Worm (Caenorhabditis elegans) whole organism, late embryonic: ENCODE measurements around the gene str-263.
"Not testable (repeated sequence)": the region's sequence is repeated elsewhere in the genome, so short reads cannot be mapped to it uniquely, and the experiment has no call there.

Source experiments
- F13H6.1 ChIP-seq: sonication (generic microtip); optimal IDR thresholded peaks from 2 replicates; lab custom pipeline; 2016; ENCODE audit warnings: missing genetic modification characterization, missing compliant biosample characterization
- K02D7.2 ChIP-seq: sonication (generic microtip); optimal IDR thresholded peaks from 2 replicates; lab custom pipeline; 2017; ENCODE audit warnings: mild to moderate bottlenecking, missing genetic modification characterization, missing compliant biosample characterization
- Y22D7AL.16 ChIP-seq: sonication (generic microtip); optimal IDR thresholded peaks from 2 replicates; lab custom pipeline; 2016; ENCODE audit warnings: missing genetic modification characterization, missing compliant biosample characterization
- ahr-1 ChIP-seq: sonication (generic microtip); optimal IDR thresholded peaks from 2 replicates; lab custom pipeline; 2016; ENCODE audit warnings: missing genetic modification characterization, missing compliant biosample characterization
- ceh-14 ChIP-seq: sonication (generic microtip); optimal IDR thresholded peaks from 2 replicates; lab custom pipeline; 2016; ENCODE audit warnings: missing genotype, missing genetic modification characterization, missing compliant biosample characterization
- ceh-19 ChIP-seq: fragments of 200-800 bp; sonication (Bioruptor generic); optimal IDR thresholded peaks from 2 replicates; lab custom pipeline; 2018; ENCODE audit warnings: mild to moderate bottlenecking, missing genetic modification characterization, missing compliant biosample characterization
- ceh-2 ChIP-seq: sonication (generic microtip); optimal IDR thresholded peaks from 2 replicates; lab custom pipeline; 2016; ENCODE audit warnings: missing genotype, missing genetic modification characterization, missing compliant biosample characterization
- ceh-24 ChIP-seq: sonication (generic microtip); optimal IDR thresholded peaks from 2 replicates; lab custom pipeline; 2016; ENCODE audit warnings: mild to moderate bottlenecking, missing genetic modification characterization, missing compliant biosample characterization
- ceh-45 ChIP-seq: fragments of 200-800 bp; sonication (Bioruptor generic); IDR thresholded peaks from 2 replicates; pipeline ENCODE4 v1.3.6; 2022; ENCODE audit warnings: missing genetic modification reagents, missing genetic modification characterization, missing compliant biosample characterization
- ceh-48 ChIP-seq: sonication (generic microtip); optimal IDR thresholded peaks from 2 replicates; lab custom pipeline; 2016; ENCODE audit warnings: missing genetic modification characterization, inconsistent platforms, missing compliant biosample characterization
- ceh-6 ChIP-seq: fragments of 200-800 bp; sonication (Bioruptor generic); optimal IDR thresholded peaks from 2 replicates; lab custom pipeline; 2018; ENCODE audit warnings: mild to moderate bottlenecking, missing genetic modification characterization, missing compliant biosample characterization
- che-1 ChIP-seq: sonication (generic microtip); optimal IDR thresholded peaks from 2 replicates; lab custom pipeline; 2016; ENCODE audit warnings: mild to moderate bottlenecking, missing genetic modification characterization, missing compliant biosample characterization
- dve-1 ChIP-seq: sonication (generic microtip); optimal IDR thresholded peaks from 2 replicates; lab custom pipeline; 2017; ENCODE audit warnings: antibody characterized with exemption, mild to moderate bottlenecking, missing genetic modification characterization, missing compliant biosample characterization
- ets-4 ChIP-seq: sonication (generic microtip); optimal IDR thresholded peaks from 2 replicates; lab custom pipeline; 2016; ENCODE audit warnings: missing genetic modification characterization, missing compliant biosample characterization
- eyg-1 ChIP-seq: sonication (generic microtip); optimal IDR thresholded peaks from 2 replicates; lab custom pipeline; 2016; ENCODE audit warnings: missing genotype, missing genetic modification characterization, missing compliant biosample characterization
- fkh-10 ChIP-seq: fragments of 150-350 bp; optimal IDR thresholded peaks from 2 replicates; lab custom pipeline; 2014; ENCODE audit warnings: missing biosample characterization, missing genetic modification reagents, missing genetic modification characterization
- gmeb-2 ChIP-seq: sonication (generic microtip); optimal IDR thresholded peaks from 2 replicates; lab custom pipeline; 2016; ENCODE audit warnings: missing genetic modification characterization, inconsistent platforms, missing compliant biosample characterization
- hlh-13 ChIP-seq: fragments of 200-800 bp; sonication (Bioruptor generic); optimal IDR thresholded peaks from 2 replicates; lab custom pipeline; 2018; ENCODE audit warnings: mild to moderate bottlenecking, missing genetic modification characterization, missing compliant biosample characterization
- hlh-15 ChIP-seq: sonication (generic microtip); optimal IDR thresholded peaks from 2 replicates; lab custom pipeline; 2016; ENCODE audit warnings: missing genetic modification characterization, missing compliant biosample characterization
- hlh-6 ChIP-seq: sonication (generic microtip); optimal IDR thresholded peaks from 2 replicates; lab custom pipeline; 2016; ENCODE audit warnings: missing genotype, missing genetic modification characterization, missing compliant biosample characterization
- hlh-8 ChIP-seq: sonication (generic microtip); optimal IDR thresholded peaks from 2 replicates; lab custom pipeline; 2016; ENCODE audit warnings: missing genotype, missing genetic modification characterization, missing compliant biosample characterization
- madf-2 ChIP-seq: sonication (generic microtip); optimal IDR thresholded peaks from 2 replicates; lab custom pipeline; 2017; ENCODE audit warnings: missing genetic modification characterization, missing compliant biosample characterization
- mec-3 ChIP-seq: sonication (generic microtip); optimal IDR thresholded peaks from 2 replicates; lab custom pipeline; 2016; ENCODE audit warnings: borderline replicate concordance, missing genetic modification characterization, missing compliant biosample characterization
- nfya-1 ChIP-seq: sonication (generic microtip); optimal IDR thresholded peaks from 2 replicates; lab custom pipeline; 2017; ENCODE audit warnings: missing genetic modification characterization, mild to moderate bottlenecking, missing compliant biosample characterization, antibody characterized with exemption, moderate library complexity
- nhr-11 ChIP-seq: fragments of 150-350 bp; optimal IDR thresholded peaks from 2 replicates; lab custom pipeline; 2014; ENCODE audit warnings: missing biosample characterization, missing genetic modification characterization
- nhr-232 ChIP-seq: sonication (generic microtip); optimal IDR thresholded peaks from 2 replicates; lab custom pipeline; 2016; ENCODE audit warnings: missing genetic modification characterization, missing compliant biosample characterization
- npax-4 ChIP-seq: sonication (generic microtip); optimal IDR thresholded peaks from 2 replicates; lab custom pipeline; 2016; ENCODE audit warnings: missing genetic modification characterization, missing compliant biosample characterization
- odd-2 ChIP-seq: sonication (generic microtip); optimal IDR thresholded peaks from 2 replicates; lab custom pipeline; 2017; ENCODE audit warnings: antibody characterized with exemption, mild to moderate bottlenecking, missing genetic modification characterization, missing compliant biosample characterization
- pax-1 ChIP-seq: fragments of 150-350 bp; optimal IDR thresholded peaks from 2 replicates; lab custom pipeline; 2014; ENCODE audit warnings: missing biosample characterization, missing genetic modification characterization
- pha-2 ChIP-seq: sonication (generic microtip); optimal IDR thresholded peaks from 2 replicates; lab custom pipeline; 2017; ENCODE audit warnings: mild to moderate bottlenecking, missing genetic modification characterization, missing compliant biosample characterization
- pha-4 ChIP-seq: fragments of 150-350 bp; optimal IDR thresholded peaks from 2 replicates; lab custom pipeline; 2018; ENCODE audit warnings: missing biosample characterization, missing genetic modification reagents, missing genetic modification characterization
- rnt-1 ChIP-seq: sonication (generic microtip); optimal IDR thresholded peaks from 2 replicates; lab custom pipeline; 2016; ENCODE audit warnings: missing genetic modification characterization, missing compliant biosample characterization
- sdc-2 ChIP-seq: sonication (generic microtip); optimal IDR thresholded peaks from 2 replicates; lab custom pipeline; 2016; ENCODE audit warnings: missing genotype, missing genetic modification characterization, missing compliant biosample characterization
- sox-2 ChIP-seq: fragments of 200-800 bp; sonication (Bioruptor generic); IDR thresholded peaks from 2 replicates; pipeline ENCODE4 v1.3.6; 2022; ENCODE audit warnings: missing genetic modification reagents, missing genetic modification characterization, missing compliant biosample characterization
- sox-4 ChIP-seq: sonication (generic microtip); optimal IDR thresholded peaks from 2 replicates; lab custom pipeline; 2017; ENCODE audit warnings: mild to moderate bottlenecking, missing genetic modification characterization, inconsistent platforms, missing compliant biosample characterization
- tbx-7 ChIP-seq: sonication (generic microtip); optimal IDR thresholded peaks from 2 replicates; lab custom pipeline; 2016; ENCODE audit warnings: missing genotype, missing genetic modification characterization, missing compliant biosample characterization
- unc-3 ChIP-seq, 2 experiments: fragments of 200-800 bp in 1 of 2; sonication (Bioruptor generic) in 1 of 2; sonication (generic microtip) in 1 of 2; conservative IDR thresholded peaks in 1 of 2; optimal IDR thresholded peaks in 1 of 2; 2 replicates each; pipeline versions ENCODE4 v1.3.6 to Lab custom; 2016 to 2022; ENCODE audit warnings: missing compliant biosample characterization in 2 of 2, missing genetic modification characterization in 2 of 2, missing genetic modification reagents in 1 of 2
- unc-42 ChIP-seq: sonication (generic microtip); optimal IDR thresholded peaks from 2 replicates; lab custom pipeline; 2016; ENCODE audit warnings: missing genotype, missing genetic modification characterization, missing compliant biosample characterization
- zip-5 ChIP-seq: sonication (generic microtip); optimal IDR thresholded peaks from 2 replicates; lab custom pipeline; 2016; ENCODE audit warnings: missing genetic modification characterization, missing compliant biosample characterization
- ztf-16 ChIP-seq: sonication (generic microtip); optimal IDR thresholded peaks from 2 replicates; lab custom pipeline; 2017; ENCODE audit warnings: missing genetic modification characterization, missing compliant biosample characterization

Gene str-263

ce11 chrV:15647536-15648085, 34.6 kb downstream of the str-263 start, which contains the start of the genes C55A1.7 and C55A1.6:
C55A1.7 (minus strand) TSS chrV:15647636.
C55A1.6 (plus strand) TSS chrV:15648035.
- TF ChIP-seq ceh-2 (tag; lab: Kevin White, UChicago); sox-4 (tag; lab: Kevin White, UChicago); sox-2 (GFP tag; lab: Robert Waterston, UW): not testable (repeated sequence)

ce11 chrV:15650167-15650566, 37.2 kb downstream of the str-263 start, which contains the start of gene sru-42:
sru-42 (plus strand) TSS chrV:15650467.
- no peak for TF ChIP-seq che-1 (tag; lab: Kevin White, UChicago)
- no peak for TF ChIP-seq ceh-19 (GFP tag; lab: Kevin White, UChicago)
- TF ChIP-seq ahr-1 (tag; lab: Kevin White, UChicago) = no peak
- TF ChIP-seq ceh-24 (tag; lab: Kevin White, UChicago) = no peak
- no peak for TF ChIP-seq hlh-6
- TF ChIP-seq ceh-14 (tag; lab: Kevin White, UChicago) = no peak
- TF ChIP-seq F13H6.1 (tag; lab: Kevin White, UChicago) = no peak
- no peak for TF ChIP-seq ceh-48 (tag; lab: Kevin White, UChicago)
- no peak for TF ChIP-seq pha-2 (tag; lab: Kevin White, UChicago)
- TF ChIP-seq nhr-11 (tag; lab: Kevin White, UChicago) = no peak
- TF ChIP-seq hlh-15 (tag; lab: Kevin White, UChicago) = no peak
- TF ChIP-seq Y22D7AL.16 (tag; lab: Kevin White, UChicago) = no peak
- TF ChIP-seq odd-2 (tag; lab: Kevin White, UChicago) = no peak
- no peak for TF ChIP-seq unc-42

ce11 chrV:15652147-15652546, 39.2 kb downstream of the str-263 start:
- TF ChIP-seq ceh-24 (tag; lab: Kevin White, UChicago) (no peak), ets-4 (no peak), pha-4 (tag; lab: Kevin White, UChicago) (no peak)
- TF ChIP-seq, all 69 proteins: peak for 0

ce11 chrV:15654124-15654523, 41.1 kb downstream of the str-263 start, which contains the start of gene F53E4.2:
F53E4.2 (plus strand) TSS chrV:15654424.
- TF ChIP-seq sdc-2 (tag; lab: Kevin White, UChicago) (no peak), ceh-48 (tag; lab: Kevin White, UChicago) (no peak), tbx-7 (tag; lab: Kevin White, UChicago) (no peak), eyg-1 (no peak), ets-4 (no peak), pax-1 (tag; lab: Kevin White, UChicago) (no peak), mec-3 (no peak), npax-4 (tag; lab: Kevin White, UChicago) (no peak), fkh-10 (GFP tag; lab: Kevin White, UChicago) (no peak), rnt-1 (tag; lab: Kevin White, UChicago) (no peak), pha-2 (tag; lab: Kevin White, UChicago) (no peak), ceh-45 (GFP tag; lab: Robert Waterston, UW) (no peak), hlh-13 (no peak), unc-3 (GFP tag; conservative IDR thresholded peaks at IDR 0.05; lab: Robert Waterston, UW) (no peak), unc-3 (tag; optimal IDR thresholded peaks at IDR 0.05; lab: Kevin White, UChicago) (no peak)

- TF ChIP-seq ceh-45 (GFP tag; lab: Robert Waterston, UW) (no peak), dve-1 (tag; lab: Kevin White, UChicago) (no peak), odd-2 (tag; lab: Kevin White, UChicago) (no peak), gmeb-2 (tag; lab: Kevin White, UChicago) (no peak), K02D7.2 (tag; lab: Kevin White, UChicago) (no peak), npax-4 (tag; lab: Kevin White, UChicago) (no peak), sdc-2 (tag; lab: Kevin White, UChicago) (no peak), nfya-1 (tag; lab: Kevin White, UChicago) (no peak), zip-5 (tag; lab: Kevin White, UChicago) (no peak), fkh-10 (GFP tag; lab: Kevin White, UChicago) (no peak), F13H6.1 (tag; lab: Kevin White, UChicago) (no peak), ceh-6 (GFP tag; lab: Kevin White, UChicago) (no peak), nhr-232 (tag; lab: Kevin White, UChicago) (no peak), madf-2 (tag; lab: Kevin White, UChicago) (no peak), ceh-14 (tag; lab: Kevin White, UChicago) (no peak), hlh-8 (tag; lab: Kevin White, UChicago) (no peak), ztf-16 (tag; lab: Kevin White, UChicago) (no peak)
Observed at ce11 chrV:15658262-15659060, 45.5 kb downstream of the str-263 start.
